Worm (Caenorhabditis elegans): Measurements from ENCODE around the gene Y44A6D.3.

Gene Y44A6D.3

DNA sequence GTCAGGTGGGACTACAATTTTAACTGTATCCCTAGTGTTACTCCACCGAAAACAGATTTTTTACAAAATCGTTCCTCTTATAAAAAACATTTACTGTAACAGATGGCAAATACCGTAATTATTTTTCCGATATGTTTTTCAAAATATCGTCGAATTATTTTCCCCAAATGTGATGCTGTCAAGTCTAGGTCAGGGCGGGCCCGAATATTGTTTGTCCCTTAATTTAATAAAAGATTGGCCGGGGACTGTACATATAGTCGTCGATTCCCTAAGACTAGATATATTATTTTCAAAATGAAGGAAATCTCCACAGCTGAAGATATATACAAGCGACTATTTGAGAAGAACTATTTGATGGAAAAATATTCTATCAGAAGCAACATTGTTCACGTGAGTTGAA lies 5.7 kb upstream of the Y44A6D.3 start, which contains the start of gene sdf-9:
Gene sdf-9, plus strand, starts transcription at position 301 of the 400 bp plus-strand sequence.
- no peak for TF ChIP-seq unc-62 (GFP tag; optimal IDR thresholded peaks at IDR 0.05)

DNA sequence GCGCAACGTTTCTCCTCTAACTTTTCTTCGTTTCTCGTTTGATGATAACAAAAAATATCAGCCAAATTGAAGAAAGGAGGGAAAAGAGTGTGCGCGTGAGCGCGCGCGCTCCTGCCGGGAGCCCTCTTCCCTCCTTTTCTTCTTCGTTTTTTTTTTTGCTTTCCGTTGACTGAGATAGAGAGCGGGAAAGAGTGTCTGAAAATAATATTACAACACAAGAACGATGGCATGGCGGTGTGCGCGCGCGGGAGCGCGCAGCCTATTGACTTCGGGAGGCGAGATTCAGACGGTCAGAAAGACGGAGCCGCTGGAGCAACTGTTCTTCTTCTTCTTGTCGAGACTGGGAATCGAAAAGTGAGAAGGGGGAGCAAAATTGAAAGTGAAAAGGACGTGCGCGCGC lies 1.5 kb upstream of the Y44A6D.3 start:
- no peak for TF ChIP-seq unc-62 (GFP tag; optimal IDR thresholded peaks at IDR 0.05)

DNA sequence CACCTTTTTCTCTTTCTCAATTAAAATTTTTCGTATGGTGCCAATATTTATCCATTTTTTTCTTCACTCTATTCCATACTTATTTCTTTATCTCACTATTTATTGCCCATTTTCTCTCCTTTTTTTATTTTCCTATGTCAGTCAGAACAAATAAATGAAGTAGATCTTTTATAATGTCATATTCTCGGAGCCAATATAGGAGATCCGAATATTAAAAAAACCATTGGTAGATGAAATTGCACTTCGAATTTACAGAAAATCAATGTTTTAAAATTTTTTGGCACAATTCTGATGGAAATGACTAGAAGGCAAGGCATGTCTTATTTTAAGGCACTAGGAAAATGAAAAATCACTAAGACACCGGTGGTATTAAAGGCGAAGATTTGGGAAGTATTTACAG lies 1.6 kb downstream of the Y44A6D.3 start:
- TF ChIP-seq unc-62 (GFP tag; optimal IDR thresholded peaks at IDR 0.05), result no peak

DNA sequence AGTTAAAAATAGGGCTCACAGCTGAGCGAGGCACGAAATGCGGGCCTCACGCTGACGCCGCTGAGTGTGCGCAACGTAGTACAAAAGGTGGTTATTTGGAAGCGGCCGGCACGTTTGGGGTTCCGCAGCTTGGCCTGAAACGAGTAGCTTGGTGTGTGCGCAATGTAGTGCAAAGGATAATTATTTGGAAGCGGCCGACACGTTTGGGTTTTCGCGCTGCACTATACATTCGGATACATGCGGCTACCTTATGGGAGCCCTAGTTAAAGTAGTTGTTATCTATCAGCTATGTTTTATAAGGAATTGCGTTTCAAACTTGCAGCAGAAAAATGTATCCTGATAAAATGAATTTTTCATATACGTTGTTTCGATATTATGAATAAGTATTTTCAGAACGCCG lies 2.2 kb downstream of the Y44A6D.3 start, which contains the start of gene Y44A6D.1:
Gene Y44A6D.1, minus strand, starts transcription at position 23 of the 400 bp plus-strand sequence.
- no peak for TF ChIP-seq unc-62 (GFP tag; optimal IDR thresholded peaks at IDR 0.05)

DNA sequence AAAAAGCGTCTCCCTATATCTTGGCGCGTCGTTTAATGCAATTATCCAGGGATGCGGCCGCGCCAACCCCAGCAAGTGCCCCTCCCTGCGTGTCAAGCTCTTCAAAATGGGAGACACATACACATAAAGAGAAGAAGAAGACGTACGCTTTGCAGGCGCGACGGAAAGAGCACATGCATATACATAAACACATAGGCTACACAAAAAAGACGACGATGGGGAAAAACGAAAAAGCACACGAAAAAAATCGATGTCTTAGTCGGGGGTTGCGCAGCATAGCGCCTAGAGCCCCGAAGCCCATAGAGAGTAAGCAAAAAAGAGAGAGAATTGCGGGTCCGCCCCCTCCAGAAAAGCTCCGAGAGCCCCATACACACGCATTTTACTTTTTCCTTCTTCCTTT lies 3.1 kb downstream of the Y44A6D.3 start, which contains the start of gene tpan-1:
Gene tpan-1, plus strand, starts transcription at position 398 of the 400 bp plus-strand sequence.
- TF ChIP-seq unc-62 (GFP tag; optimal IDR thresholded peaks at IDR 0.05), result no peak

DNA sequence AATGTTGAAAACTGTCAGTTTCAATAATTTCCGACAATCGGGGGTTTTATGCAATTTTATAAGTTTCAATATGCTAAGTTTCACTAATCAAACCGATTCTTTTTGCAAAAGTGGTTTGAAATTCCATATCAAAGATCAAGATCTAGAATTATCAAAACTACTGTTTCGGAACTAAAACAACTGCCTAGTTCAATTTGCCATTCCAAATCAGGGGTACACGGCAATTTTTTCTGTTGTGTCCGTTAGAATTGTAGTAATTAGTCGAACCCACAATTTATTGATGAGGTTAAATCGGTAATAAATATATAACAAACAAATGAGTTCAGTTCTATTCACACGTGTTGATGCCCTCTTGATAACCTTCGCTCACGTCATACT lies 6.4 kb downstream of the Y44A6D.3 start:
- no peak for TF ChIP-seq unc-62 (GFP tag; optimal IDR thresholded peaks at IDR 0.05)

ce11 chrV:20785050-20785847 lies 7.0 kb downstream of the Y44A6D.3 start:
- TF ChIP-seq unc-62 (GFP tag; optimal IDR thresholded peaks at IDR 0.05), result no peak

DNA sequence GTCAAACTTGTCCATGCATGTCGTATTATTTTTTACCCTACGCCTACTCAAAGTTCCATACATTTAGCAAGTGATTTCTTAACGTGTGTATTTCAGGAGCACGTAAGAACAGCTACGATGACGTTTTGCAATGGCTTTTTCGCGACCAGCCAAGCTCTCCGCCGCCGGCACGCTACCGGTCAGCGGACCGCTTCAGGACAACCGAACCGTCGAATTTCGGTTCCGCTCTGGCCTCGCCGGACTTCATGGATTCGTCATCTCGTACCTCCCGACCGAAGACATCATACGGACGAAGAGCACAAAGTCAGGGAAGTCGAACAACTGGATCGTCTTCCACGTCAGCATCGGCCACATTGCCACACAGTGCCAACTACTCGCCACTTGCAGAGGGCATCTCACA lies 8.6 kb downstream of the Y44A6D.3 start:
- TF ChIP-seq unc-62 (GFP tag; optimal IDR thresholded peaks at IDR 0.05), result no peak

- no peak for TF ChIP-seq unc-62 (GFP tag; optimal IDR thresholded peaks at IDR 0.05)
Observed at ce11 chrV:20782188-20782587, 10.0 kb downstream of the Y44A6D.3 start.

- no peak for TF ChIP-seq unc-62 (GFP tag; optimal IDR thresholded peaks at IDR 0.05)
Observed at ce11 chrV:20781346-20781952, 10.8 kb downstream of the Y44A6D.3 start.

ce11 chrV:20780400-20780799 lies 11.8 kb downstream of the Y44A6D.3 start, which contains the start of gene hif-1:
Gene hif-1 (plus strand): TSS chrV:20780407.
- TF ChIP-seq unc-62 (GFP tag; optimal IDR thresholded peaks at IDR 0.05), result no peak

DNA sequence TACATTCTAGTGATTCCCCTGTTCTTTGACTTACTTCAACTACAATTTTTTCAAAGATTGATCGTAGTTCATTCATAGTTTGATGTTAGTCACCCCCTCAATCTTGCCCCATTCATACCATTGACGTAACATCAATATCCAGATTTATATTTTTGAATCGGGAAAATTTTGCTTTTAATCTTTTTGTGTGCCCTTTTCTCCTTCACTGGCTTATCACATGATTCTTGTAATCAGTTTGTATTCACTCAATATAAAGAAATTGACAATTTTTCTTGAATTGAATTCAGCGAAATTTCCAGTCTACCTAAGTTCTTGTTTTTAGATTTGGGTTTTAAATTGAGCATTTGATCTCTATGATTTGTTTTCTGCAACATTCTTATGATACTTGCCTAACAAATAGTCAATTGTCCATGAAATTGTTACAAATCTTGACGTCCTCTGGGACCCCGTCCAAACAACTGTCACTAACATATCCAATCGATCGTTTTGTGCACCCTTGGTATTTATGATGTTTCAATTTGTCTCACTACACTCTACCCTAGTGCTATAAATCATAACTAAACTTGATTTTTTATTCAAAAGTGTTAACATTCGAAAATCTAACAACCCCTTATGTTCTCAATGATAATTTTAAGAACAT lies 12.4 kb downstream of the Y44A6D.3 start:
- TF ChIP-seq unc-62 (GFP tag; optimal IDR thresholded peaks at IDR 0.05), result no peak

- TF ChIP-seq unc-62 (GFP tag; optimal IDR thresholded peaks at IDR 0.05), result no peak
Observed at ce11 chrV:20778886-20779285, 13.3 kb downstream of the Y44A6D.3 start.

ce11 chrV:20778257-20778697 lies 13.9 kb downstream of the Y44A6D.3 start:
- TF ChIP-seq unc-62 (GFP tag; optimal IDR thresholded peaks at IDR 0.05), result no peak

DNA sequence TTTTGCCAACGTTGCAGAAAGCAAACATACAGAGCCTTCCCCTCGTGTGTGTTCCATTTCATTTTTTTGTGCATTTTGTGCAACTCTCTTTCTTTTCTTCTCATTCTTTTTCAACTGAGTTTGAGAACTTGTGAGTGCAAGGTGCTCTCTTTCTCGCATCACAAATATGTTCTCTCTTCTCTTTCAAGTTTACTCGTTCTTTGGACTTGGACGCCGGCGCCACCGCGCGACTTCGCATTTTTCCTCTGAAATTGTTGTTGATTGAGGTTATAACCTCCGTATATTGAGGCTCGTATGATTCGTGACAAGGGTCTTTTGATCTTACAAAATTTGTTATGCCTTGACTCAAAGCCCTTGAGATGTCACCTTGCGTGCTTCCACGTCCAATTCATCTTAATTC lies 15.5 kb downstream of the Y44A6D.3 start:
- TF ChIP-seq unc-62 (GFP tag; optimal IDR thresholded peaks at IDR 0.05), result no peak

ce11 chrV:20775269-20775668 lies 17.0 kb downstream of the Y44A6D.3 start, which contains the start of gene F38A6.4:
Gene F38A6.4 (minus strand): TSS chrV:20775369.
- no peak for TF ChIP-seq unc-62 (GFP tag; optimal IDR thresholded peaks at IDR 0.05)

Data from whole organism, dauer.